Fruit fly (Drosophila melanogaster) whole organism, embryonic: Measurements from ENCODE around the gene SmD1.

Source experiments
- Antp ChIP-seq: fragments of 200-800 bp; sonication (Bioruptor generic); optimal IDR thresholded peaks from 3 replicates; lab custom pipeline; 2016; ENCODE audit warnings: missing biosample characterization, missing genetic modification characterization
- Atf3 ChIP-seq: fragments of 200-800 bp; sonication (Bioruptor generic); optimal IDR thresholded peaks from 3 replicates; lab custom pipeline; 2016; ENCODE audit warnings: missing biosample characterization, missing genetic modification characterization
- Blimp-1 ChIP-seq: fragments of 200-800 bp; sonication (Bioruptor generic); optimal IDR thresholded peaks from 3 replicates; lab custom pipeline; 2018; ENCODE audit warnings: missing biosample characterization, missing genetic modification characterization, mild to moderate bottlenecking, moderate library complexity, missing genetic modification reagents
- CG10321 ChIP-seq: fragments of 200-800 bp; sonication (Bioruptor generic); IDR thresholded peaks from 2 replicates; pipeline ENCODE4 v1.3.6; 2022; ENCODE audit warnings: missing biosample characterization, missing genetic modification characterization
- CG11504 ChIP-seq: fragments of 200-800 bp; sonication (Bioruptor generic); optimal IDR thresholded peaks from 3 replicates; lab custom pipeline; 2019; ENCODE audit warnings: missing biosample characterization, mild to moderate bottlenecking, missing genetic modification characterization, moderate library complexity
- CG12659 ChIP-seq: fragments of 200-800 bp; sonication (Bioruptor generic); optimal IDR thresholded peaks from 3 replicates; lab custom pipeline; 2017; ENCODE audit warnings: mild to moderate bottlenecking, missing biosample characterization, missing genetic modification reagents, missing genetic modification characterization
- CG13775 ChIP-seq: fragments of 200-800 bp; sonication (Bioruptor generic); optimal IDR thresholded peaks from 3 replicates; lab custom pipeline; 2017; ENCODE audit warnings: missing biosample characterization, mild to moderate bottlenecking, missing genetic modification characterization
- CG15269 ChIP-seq: fragments of 200-800 bp; sonication (Bioruptor generic); optimal IDR thresholded peaks from 2 replicates; lab custom pipeline; 2018; ENCODE audit warnings: missing biosample characterization, mild to moderate bottlenecking, missing genetic modification characterization, moderate library complexity
- CG1647 ChIP-seq: fragments of 200-800 bp; sonication (Bioruptor generic); optimal IDR thresholded peaks from 3 replicates; lab custom pipeline; 2016; ENCODE audit warnings: missing biosample characterization, missing genetic modification characterization
- CG17829 ChIP-seq: fragments of 200-800 bp; optimal IDR thresholded peaks from 2 replicates; lab custom pipeline; 2019; ENCODE audit warnings: missing biosample characterization, mild to moderate bottlenecking, missing genetic modification characterization, moderate library complexity
- CG17912 ChIP-seq: fragments of 200-800 bp; sonication (Bioruptor generic); optimal IDR thresholded peaks from 2 replicates; lab custom pipeline; 2018; ENCODE audit warnings: missing biosample characterization, mild to moderate bottlenecking, missing genetic modification characterization
- CG18619 ChIP-seq: fragments of 200-800 bp; sonication (Bioruptor generic); optimal IDR thresholded peaks from 3 replicates; lab custom pipeline; 2017; ENCODE audit warnings: missing biosample characterization, mild to moderate bottlenecking, missing genetic modification characterization
- CG2129 ChIP-seq: fragments of 200-800 bp; sonication (Bioruptor generic); IDR thresholded peaks from 2 replicates; pipeline ENCODE4 v1.3.6; 2022; ENCODE audit warnings: missing biosample characterization, missing genetic modification characterization; ENCODE audit not compliant: partially characterized antibody
- CG2875 ChIP-seq: fragments of 200-800 bp; sonication (Bioruptor generic); optimal IDR thresholded peaks from 2 replicates; lab custom pipeline; 2017; ENCODE audit warnings: missing biosample characterization, mild to moderate bottlenecking, missing genetic modification characterization, missing genetic modification reagents
- CG31224 ChIP-seq: fragments of 200-800 bp; sonication (Bioruptor generic); IDR thresholded peaks from 2 replicates; pipeline ENCODE4 v1.3.6; 2022; ENCODE audit warnings: missing biosample characterization, missing genetic modification characterization
- CG31441 ChIP-seq: fragments of 200-800 bp; sonication (Bioruptor generic); IDR thresholded peaks from 2 replicates; pipeline ENCODE4 v1.3.6; 2022; ENCODE audit warnings: missing biosample characterization, missing genetic modification characterization
- CG32772 ChIP-seq: fragments of 200-800 bp; sonication (Bioruptor generic); IDR thresholded peaks from 2 replicates; pipeline ENCODE4 v1.3.6; 2022; ENCODE audit warnings: missing biosample characterization, missing genetic modification characterization
- CG3281 ChIP-seq: fragments of 200-800 bp; sonication (Bioruptor generic); optimal IDR thresholded peaks from 3 replicates; lab custom pipeline; 2017; ENCODE audit warnings: missing biosample characterization, mild to moderate bottlenecking, missing genetic modification characterization
- CG42726 ChIP-seq: fragments of 200-800 bp; sonication (Bioruptor generic); IDR thresholded peaks from 2 replicates; pipeline ENCODE4 v1.3.6; 2022; ENCODE audit warnings: missing biosample characterization, missing genetic modification characterization; ENCODE audit not compliant: partially characterized antibody
- CG6654 ChIP-seq: fragments of 200-800 bp; sonication (Bioruptor generic); optimal IDR thresholded peaks from 2 replicates; lab custom pipeline; 2017; ENCODE audit warnings: missing biosample characterization, mild to moderate bottlenecking, missing genetic modification characterization
- CG7271 ChIP-seq: fragments of 200-800 bp; sonication (Bioruptor generic); optimal IDR thresholded peaks from 2 replicates; lab custom pipeline; 2018; ENCODE audit warnings: missing biosample characterization, mild to moderate bottlenecking, missing genetic modification characterization, moderate library complexity
- CG7357 ChIP-seq: fragments of 200-800 bp; sonication (Bioruptor generic); IDR thresholded peaks from 3 replicates; pipeline ENCODE4 v1.3.6; 2022; ENCODE audit warnings: missing biosample characterization, missing genetic modification characterization
- CG9727 ChIP-seq: fragments of 200-800 bp; sonication (Bioruptor generic); optimal IDR thresholded peaks from 3 replicates; lab custom pipeline; 2017; ENCODE audit warnings: missing biosample characterization, mild to moderate bottlenecking, missing genetic modification characterization
- CrebB ChIP-seq: fragments of 200-800 bp; sonication (Bioruptor generic); optimal IDR thresholded peaks from 3 replicates; lab custom pipeline; 2018; ENCODE audit warnings: missing biosample characterization, mild to moderate bottlenecking, missing genetic modification characterization
- Dad ChIP-seq: fragments of 200-800 bp; sonication (Bioruptor generic); optimal IDR thresholded peaks from 3 replicates; lab custom pipeline; 2016; ENCODE audit warnings: missing biosample characterization, missing genetic modification characterization
- Dip2 ChIP-seq: fragments of 200-800 bp; sonication (Bioruptor generic); IDR thresholded peaks from 2 replicates; pipeline ENCODE4 v1.3.6; 2022; ENCODE audit warnings: missing biosample characterization, missing genetic modification characterization
- ERR ChIP-seq: fragments of 200-800 bp; sonication (Bioruptor generic); optimal IDR thresholded peaks from 2 replicates; lab custom pipeline; 2016; ENCODE audit warnings: missing biosample characterization, missing genetic modification characterization
- MTF-1 ChIP-seq: fragments of 200-800 bp; sonication (Bioruptor generic); optimal IDR thresholded peaks from 2 replicates; lab custom pipeline; 2018; ENCODE audit warnings: missing biosample characterization, mild to moderate bottlenecking, missing genetic modification characterization, borderline replicate concordance
- Opbp ChIP-seq: fragments of 200-800 bp; sonication (Bioruptor generic); IDR thresholded peaks from 3 replicates; pipeline ENCODE4 v1.3.6; 2022; ENCODE audit warnings: missing biosample characterization, missing genetic modification characterization; ENCODE audit not compliant: partially characterized antibody
- Pdp1 ChIP-seq, 2 experiments: fragments of 200-800 bp; sonication (Bioruptor generic); optimal IDR thresholded peaks; 3 replicates each; lab custom pipeline; 2016; ENCODE audit warnings: missing biosample characterization in 2 of 2, missing genetic modification characterization in 2 of 2, mild to moderate bottlenecking in 1 of 2, moderate library complexity in 1 of 2
- Sin3A ChIP-seq: fragments of >200 bp; optimal IDR thresholded peaks from 2 replicates; lab custom pipeline; 2018
- Six4 ChIP-seq: fragments of 200-800 bp; sonication (Bioruptor generic); optimal IDR thresholded peaks from 2 replicates; lab custom pipeline; 2016; ENCODE audit warnings: missing biosample characterization, missing genetic modification characterization
- TFAM ChIP-seq: fragments of 200-800 bp; sonication (Bioruptor generic); optimal IDR thresholded peaks from 2 replicates; lab custom pipeline; 2017; ENCODE audit warnings: missing biosample characterization, missing genetic modification characterization, inconsistent platforms
- ab ChIP-seq: fragments of 200-800 bp; sonication (Bioruptor generic); optimal IDR thresholded peaks from 2 replicates; lab custom pipeline; 2016; ENCODE audit warnings: missing biosample characterization, missing genetic modification characterization
- bab2 ChIP-seq: fragments of 200-800 bp; sonication (Bioruptor generic); optimal IDR thresholded peaks from 2 replicates; lab custom pipeline; 2016; ENCODE audit warnings: missing biosample characterization, missing genetic modification characterization
- bigmax ChIP-seq: fragments of 200-800 bp; sonication (Bioruptor generic); optimal IDR thresholded peaks from 2 replicates; lab custom pipeline; 2018; ENCODE audit warnings: missing biosample characterization, mild to moderate bottlenecking, missing genetic modification characterization
- cato ChIP-seq: fragments of 200-800 bp; sonication (Bioruptor generic); optimal IDR thresholded peaks from 2 replicates; lab custom pipeline; 2016; ENCODE audit warnings: missing biosample characterization, missing genetic modification characterization, borderline replicate concordance
- caup ChIP-seq: fragments of 200-800 bp; sonication (Bioruptor generic); optimal IDR thresholded peaks from 3 replicates; lab custom pipeline; 2017; ENCODE audit warnings: missing biosample characterization, mild to moderate bottlenecking, missing genetic modification characterization, moderate library complexity; ENCODE audit not compliant: severe bottlenecking
- danr ChIP-seq: fragments of 200-800 bp; sonication (Bioruptor generic); IDR thresholded peaks from 2 replicates; pipeline ENCODE4 v1.3.6; 2022; ENCODE audit warnings: missing biosample characterization, missing genetic modification characterization
- fd64A ChIP-seq: fragments of 200-800 bp; sonication (Bioruptor generic); optimal IDR thresholded peaks from 3 replicates; lab custom pipeline; 2018; ENCODE audit warnings: missing biosample characterization, mild to moderate bottlenecking, missing genetic modification characterization
- gt ChIP-seq: fragments of 200-800 bp; sonication (Bioruptor generic); IDR thresholded peaks from 2 replicates; pipeline ENCODE4 v1.3.6; 2022; ENCODE audit warnings: missing biosample characterization, missing genetic modification characterization
- ken ChIP-seq: fragments of 200-800 bp; sonication (Bioruptor generic); IDR thresholded peaks from 3 replicates; pipeline ENCODE4 v1.3.6; 2022; ENCODE audit warnings: missing biosample characterization, missing genetic modification characterization
- pb ChIP-seq: fragments of 200-800 bp; sonication (Bioruptor generic); optimal IDR thresholded peaks from 3 replicates; lab custom pipeline; 2016; ENCODE audit warnings: missing biosample characterization, missing genetic modification characterization
- ranshi ChIP-seq: fragments of 200-800 bp; sonication (Bioruptor generic); IDR thresholded peaks from 2 replicates; pipeline ENCODE4 v1.3.6; 2022; ENCODE audit warnings: missing biosample characterization, missing genetic modification characterization
- rib ChIP-seq: fragments of 200-800 bp; sonication (Bioruptor generic); IDR thresholded peaks from 2 replicates; pipeline ENCODE4 v1.3.6; 2022; ENCODE audit warnings: missing biosample characterization, missing genetic modification characterization
- shn ChIP-seq: fragments of 200-800 bp; sonication (Bioruptor generic); optimal IDR thresholded peaks from 3 replicates; lab custom pipeline; 2016; ENCODE audit warnings: missing biosample characterization, missing genetic modification characterization
- trh ChIP-seq: fragments of 200-800 bp; sonication (Bioruptor generic); optimal IDR thresholded peaks from 2 replicates; lab custom pipeline; 2016; ENCODE audit warnings: missing biosample characterization, missing genetic modification characterization
- wek ChIP-seq: fragments of 200-800 bp; sonication (Bioruptor generic); optimal IDR thresholded peaks from 3 replicates; lab custom pipeline; 2018; ENCODE audit warnings: missing biosample characterization, mild to moderate bottlenecking, missing genetic modification characterization, moderate library complexity
- z ChIP-seq: fragments of 200-800 bp; sonication (Bioruptor generic); IDR thresholded peaks from 3 replicates; pipeline ENCODE4 v1.3.6; 2022; ENCODE audit warnings: missing biosample characterization, missing genetic modification characterization
- zf30C ChIP-seq: fragments of 200-800 bp; sonication (Bioruptor generic); optimal IDR thresholded peaks from 3 replicates; lab custom pipeline; 2018; ENCODE audit warnings: missing biosample characterization, mild to moderate bottlenecking, missing genetic modification characterization
- zfh2 ChIP-seq: fragments of 200-800 bp; sonication (Bioruptor generic); optimal IDR thresholded peaks from 2 replicates; lab custom pipeline; 2016; ENCODE audit warnings: missing biosample characterization, missing genetic modification characterization

SmD1 gene

DNA sequence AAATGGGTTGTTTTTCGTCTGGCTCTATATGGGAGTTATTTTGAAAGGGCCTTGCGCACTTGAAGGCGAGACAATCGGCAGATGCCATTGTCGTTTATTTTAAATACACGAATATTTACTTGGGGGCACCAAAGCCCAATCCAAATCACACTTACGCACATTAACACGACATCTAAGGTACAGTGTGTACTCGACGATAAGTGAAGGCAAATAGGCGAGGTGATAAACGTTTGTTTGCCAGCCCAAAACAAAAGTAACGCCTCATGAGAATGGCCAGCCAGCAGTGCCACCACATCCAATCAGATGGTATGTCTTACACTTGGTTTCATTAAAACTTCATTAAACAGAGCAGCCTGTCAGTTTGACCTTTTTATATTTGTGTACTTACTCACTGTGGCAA is 49.7 kb downstream of the SmD1 start (continued):
- TF ChIP-seq ab (no peak), Dip2 (GFP tag; lab: Robert Waterston, UW) (no peak), CG17829 (tag; lab: Kevin White, UChicago) (peak; percentile 36), CG3281 (GFP tag; lab: Kevin White, UChicago) (no peak), CG13775 (GFP tag; lab: Kevin White, UChicago) (no peak), bigmax (GFP tag; lab: Kevin White, UChicago) (peak; percentile 21), Sin3A (lab: Kevin White, UChicago) (no peak), caup (GFP tag; lab: Kevin White, UChicago) (peak; percentile 26), Pdp1 (GFP tag; optimal IDR thresholded peaks at IDR 0.05; lab: Kevin White, UChicago) (peak in 1 of 2 experiments; percentile 17), CG17912 (GFP tag; lab: Kevin White, UChicago) (no peak), Antp (GFP tag; lab: Kevin White, UChicago) (peak; percentile 11), CG15269 (tag; lab: Kevin White, UChicago) (no peak), ken (no peak), CG2875 (GFP tag; lab: Kevin White, UChicago) (peak; percentile 73), CG31441 (GFP tag; lab: Robert Waterston, UW) (peak; percentile 52; the same call in 1 of the 2 replicates), MTF-1 (GFP tag; lab: Kevin White, UChicago) (peak; percentile 70), CG42726 (GFP tag; lab: Robert Waterston, UW) (no peak), Blimp-1 (GFP tag; lab: Kevin White, UChicago) (peak; percentile 55), Six4 (GFP tag; lab: Kevin White, UChicago) (no peak), zfh2 (no peak), CG31224 (GFP tag; lab: Robert Waterston, UW) (no peak), cato (GFP tag; lab: Kevin White, UChicago) (peak; percentile 15), Atf3 (GFP tag; lab: Kevin White, UChicago) (peak; percentile 6), CG11504 (peak; percentile 15), ranshi (GFP tag; lab: Robert Waterston, UW) (no peak), rib (GFP tag; lab: Robert Waterston, UW) (no peak), CG6654 (peak; percentile 1), fd64A (peak; percentile 62), CG2129 (GFP tag; lab: Robert Waterston, UW) (no peak), shn (no peak), ERR (GFP tag; lab: Kevin White, UChicago) (no peak), CG32772 (GFP tag; lab: Robert Waterston, UW) (no peak), bab2 (GFP tag; lab: Kevin White, UChicago) (peak; percentile 63), trh (GFP tag; lab: Kevin White, UChicago) (peak; percentile 27), CG7271 (tag; lab: Kevin White, UChicago) (peak; percentile 39), gt (no peak), CG1647 (GFP tag; lab: Kevin White, UChicago) (no peak), Dad (GFP tag; lab: Kevin White, UChicago) (peak; percentile 11), CG18619 (peak; percentile 24), Opbp (GFP tag; lab: Robert Waterston, UW) (no peak), CG12659 (GFP tag; lab: Kevin White, UChicago) (peak; percentile 5), TFAM (GFP tag; lab: Kevin White, UChicago) (no peak), z (GFP tag; lab: Robert Waterston, UW) (no peak), CG7357 (GFP tag; lab: Robert Waterston, UW) (0 out of 3 replicates have a peak, but pooled peaks have one; percentile 13), CrebB (tag; lab: Kevin White, UChicago) (peak; percentile 71), zf30C (GFP tag; lab: Kevin White, UChicago) (no peak), CG9727 (GFP tag; lab: Kevin White, UChicago) (peak; percentile 78), pb (GFP tag; lab: Kevin White, UChicago) (no peak), danr (GFP tag; lab: Robert Waterston, UW) (no peak), CG10321 (GFP tag; lab: Robert Waterston, UW) (no peak), wek (GFP tag; lab: Kevin White, UChicago) (peak; percentile 77)
